Fruit fly (Drosophila melanogaster) whole organism: ENCODE measurements around the gene CG5568.

Source experiments
- CG8478 ChIP-seq: fragments of >200 bp; optimal IDR thresholded peaks from 2 replicates; lab custom pipeline; 2018; ENCODE audit warnings: inconsistent platforms
- EcR ChIP-seq, 2 experiments: fragments of >200 bp; optimal IDR thresholded peaks; 2 replicates each; lab custom pipeline; 2017; ENCODE audit warnings: missing biosample characterization in 2 of 2, missing genetic modification characterization in 2 of 2, missing genetic modification reagents in 2 of 2

- TF ChIP-seq EcR (GFP tag; optimal IDR thresholded peaks at IDR 0.05; lab: Kevin White, UChicago) (no peak), CG8478 (no peak)
Observed at dm6 chr3L:5828684-5829083, 42.6 kb upstream of the CG5568 start.
